Fruit fly (Drosophila melanogaster): Measurements from ENCODE around the gene bard.

bard gene

DNA sequence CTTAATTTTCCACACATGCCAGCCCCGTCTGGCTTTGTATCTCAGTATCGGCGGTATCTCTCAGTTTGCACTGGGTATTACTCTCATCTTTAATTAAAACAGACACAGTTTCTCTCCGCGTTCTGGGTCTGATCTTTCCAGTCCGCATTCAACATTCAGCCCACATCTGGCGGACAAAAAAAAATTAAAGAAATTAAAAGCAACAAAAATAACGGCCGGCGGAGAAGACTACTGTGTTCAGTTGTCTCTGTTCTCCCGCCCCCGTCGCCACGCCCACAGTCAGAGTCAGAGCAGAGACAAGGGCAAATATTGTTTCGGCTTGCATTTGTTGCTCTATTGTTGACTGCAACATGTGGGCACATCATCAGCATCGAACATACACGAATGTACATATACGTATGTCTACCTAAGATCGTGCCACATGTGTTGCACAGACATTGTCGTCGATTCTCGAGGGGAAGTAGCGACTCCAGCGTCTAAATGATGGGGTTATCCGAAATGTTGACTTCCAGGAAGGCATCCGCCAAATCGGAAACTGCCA lies 30.8 kb upstream of the bard start (continued):
- TF ChIP-seq Fer3 (tag; optimal IDR thresholded peaks at IDR 0.05) (no peak), CG30020 (tag; optimal IDR thresholded peaks at IDR 0.05) (no peak), Usf (GFP tag; optimal IDR thresholded peaks at IDR 0.05) (no peak), ssp (GFP tag; IDR thresholded peaks at IDR 0.05) (no peak), dysf (GFP tag; IDR thresholded peaks at IDR 0.05) (no peak), Atf3 (GFP tag; optimal IDR thresholded peaks at IDR 0.05) (no peak), Trl (optimal IDR thresholded peaks at IDR 0.05) (peak in 1 of 2 experiments; percentile 11), Trl (GFP tag; optimal IDR thresholded peaks at IDR 0.05) (no peak), CG16813 (GFP tag; IDR thresholded peaks at IDR 0.05; ENCODE audit: partially characterized antibody) (no peak), CG2199 (GFP tag; IDR thresholded peaks at IDR 0.05) (0 out of 3 replicates have a peak, but pooled peaks have one; percentile 6), so (GFP tag; IDR thresholded peaks at IDR 0.05) (0 out of 3 replicates have a peak, but pooled peaks have one; percentile 5), Hey (tag; optimal IDR thresholded peaks at IDR 0.05) (no peak), row (GFP tag; IDR thresholded peaks at IDR 0.05) (no peak), hkb (optimal IDR thresholded peaks at IDR 0.05) (no peak), hkb (GFP tag; IDR thresholded peaks at IDR 0.05) (no peak), gsb (GFP tag; IDR thresholded peaks at IDR 0.05) (no peak), sqz (GFP tag; optimal IDR thresholded peaks at IDR 0.05) (no peak), CG8944 (GFP tag; optimal IDR thresholded peaks at IDR 0.05) (no peak), chinmo (GFP tag; IDR thresholded peaks at IDR 0.05; ENCODE audit: partially characterized antibody) (0 out of 4 replicates have a peak, but pooled peaks have one; percentile 36), CG6175 (GFP tag; IDR thresholded peaks at IDR 0.05) (no peak), D19B (GFP tag; optimal IDR thresholded peaks at IDR 0.05) (no peak), Stat92E (GFP tag; optimal IDR thresholded peaks at IDR 0.05) (no peak), CG3065 (GFP tag; optimal IDR thresholded peaks at IDR 0.05) (peak; percentile 88), CG10959 (GFP tag; IDR thresholded peaks at IDR 0.05) (no peak), pum (GFP tag; optimal IDR thresholded peaks at IDR 0.05) (no peak), amos (GFP tag; IDR thresholded peaks at IDR 0.05; ENCODE audit: partially characterized antibody) (no peak), CG4360 (GFP tag; IDR thresholded peaks at IDR 0.05) (peak; percentile 34; the same call in 1 of the 2 replicates), bbx (GFP tag; IDR thresholded peaks at IDR 0.05; ENCODE audit: partially characterized antibody) (no peak), luna (GFP tag; optimal IDR thresholded peaks at IDR 0.05) (no peak), CG2678 (tag; optimal IDR thresholded peaks at IDR 0.05) (no peak), crp (GFP tag; optimal IDR thresholded peaks at IDR 0.05) (no peak), CG7357 (GFP tag; IDR thresholded peaks at IDR 0.05) (no peak), CG13296 (GFP tag; optimal IDR thresholded peaks at IDR 0.05) (no peak), peb (GFP tag; IDR thresholded peaks at IDR 0.05) (no peak), eyg (GFP tag; optimal IDR thresholded peaks at IDR 0.05) (no peak), aop (GFP tag; IDR thresholded peaks at IDR 0.05) (no peak), TFAM (GFP tag; optimal IDR thresholded peaks at IDR 0.05) (no peak), CG34224 (GFP tag; IDR thresholded peaks at IDR 0.05; ENCODE audit: partially characterized antibody) (no peak), CG10654 (GFP tag; optimal IDR thresholded peaks at IDR 0.05) (no peak), Max (GFP tag; optimal IDR thresholded peaks at IDR 0.05) (no peak), lola (GFP tag; optimal IDR thresholded peaks at IDR 0.05) (no peak), CG5180 (GFP tag; optimal IDR thresholded peaks at IDR 0.05) (peak; percentile 62)

DNA sequence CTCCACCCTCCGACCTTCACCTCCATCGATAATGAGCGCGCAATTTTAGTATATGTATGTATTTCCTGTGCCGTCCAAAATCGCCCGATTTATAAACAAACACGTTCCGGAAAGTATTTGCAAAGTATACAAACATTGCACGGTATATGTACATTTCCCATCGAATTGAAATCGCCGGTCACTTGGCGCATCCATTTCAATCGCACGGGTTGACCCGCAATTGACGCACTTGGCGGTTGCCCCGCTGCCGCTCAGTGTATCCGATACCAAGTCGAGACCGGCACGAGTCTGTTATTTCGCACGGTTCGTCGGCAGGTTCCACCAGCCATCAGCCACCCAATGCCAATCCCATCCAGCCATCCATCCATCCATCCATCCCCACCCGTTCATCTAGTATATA lies 30.3 kb upstream of the bard start:
- TF ChIP-seq CG8281 (tag; optimal IDR thresholded peaks at IDR 0.05) (peak; percentile 4), CG13287 (GFP tag; IDR thresholded peaks at IDR 0.05; ENCODE audit: partially characterized antibody) (no peak), CG11560 (tag; IDR thresholded peaks at IDR 0.05) (0 out of 3 replicates have a peak, but pooled peaks have one; percentile 21), H15 (GFP tag; IDR thresholded peaks at IDR 0.05) (0 out of 3 replicates have a peak, but pooled peaks have one; percentile 7), zf30C (GFP tag; optimal IDR thresholded peaks at IDR 0.05) (peak; percentile 53), CHES-1-like (GFP tag; optimal IDR thresholded peaks at IDR 0.05) (no peak), chn (GFP tag; optimal IDR thresholded peaks at IDR 0.05) (no peak), otp (GFP tag; IDR thresholded peaks at IDR 0.05) (0 out of 3 replicates have a peak, but pooled peaks have one; percentile 13), Med (GFP tag) (peak; percentile 9), Doc3 (GFP tag; IDR thresholded peaks at IDR 0.05; ENCODE audit: partially characterized antibody) (no peak)

All from whole organism, embryonic.